Fruit fly (Drosophila melanogaster) whole organism, embryonic: ENCODE measurements around the gene COX6B.

ENCODE experiments used
- B-H2 ChIP-seq: fragments of 200-800 bp; sonication (Bioruptor generic); optimal IDR thresholded peaks from 2 replicates; lab custom pipeline; 2018; ENCODE audit warnings: missing biosample characterization, mild to moderate bottlenecking, missing genetic modification characterization
- BtbVII ChIP-seq: fragments of 200-800 bp; sonication (Bioruptor generic); optimal IDR thresholded peaks from 3 replicates; lab custom pipeline; 2017; ENCODE audit warnings: missing biosample characterization, mild to moderate bottlenecking, missing genetic modification characterization
- CG11093 ChIP-seq: fragments of 200-800 bp; sonication (Bioruptor generic); IDR thresholded peaks from 3 replicates; pipeline ENCODE4 v1.3.6; 2022; ENCODE audit warnings: missing biosample characterization, missing genetic modification characterization
- CG11696 ChIP-seq: fragments of 200-800 bp; sonication (Bioruptor generic); IDR thresholded peaks from 2 replicates; pipeline ENCODE4 v1.3.6; 2022; ENCODE audit warnings: missing biosample characterization, missing genetic modification characterization
- CG11723 ChIP-seq: fragments of 200-800 bp; sonication (Bioruptor generic); optimal IDR thresholded peaks from 2 replicates; lab custom pipeline; 2017; ENCODE audit warnings: missing biosample characterization, mild to moderate bottlenecking, missing genetic modification characterization
- CG12744 ChIP-seq: fragments of 200-800 bp; sonication (Bioruptor generic); optimal IDR thresholded peaks from 2 replicates; lab custom pipeline; 2016; ENCODE audit warnings: missing biosample characterization, missing genetic modification characterization
- CG13624 ChIP-seq: fragments of 200-800 bp; sonication (Bioruptor generic); optimal IDR thresholded peaks from 2 replicates; lab custom pipeline; 2016; ENCODE audit warnings: missing biosample characterization, missing genetic modification characterization
- CG14441 ChIP-seq: fragments of 200-800 bp; sonication (Bioruptor generic); IDR thresholded peaks from 2 replicates; pipeline ENCODE4 v1.3.6; 2022; ENCODE audit warnings: missing biosample characterization, missing genetic modification characterization
- CG16815 ChIP-seq: fragments of 200-800 bp; sonication (Bioruptor generic); optimal IDR thresholded peaks from 3 replicates; lab custom pipeline; 2017; ENCODE audit warnings: missing biosample characterization, mild to moderate bottlenecking, missing genetic modification characterization
- CG17568 ChIP-seq: fragments of 200-800 bp; sonication (Bioruptor generic); optimal IDR thresholded peaks from 2 replicates; lab custom pipeline; 2018; ENCODE audit warnings: missing biosample characterization, mild to moderate bottlenecking, missing genetic modification characterization, moderate library complexity
- CG1792 ChIP-seq: fragments of 200-800 bp; sonication (Bioruptor generic); optimal IDR thresholded peaks from 2 replicates; lab custom pipeline; 2016; ENCODE audit warnings: missing biosample characterization, missing genetic modification characterization
- CG18619 ChIP-seq: fragments of 200-800 bp; sonication (Bioruptor generic); optimal IDR thresholded peaks from 3 replicates; lab custom pipeline; 2017; ENCODE audit warnings: missing biosample characterization, mild to moderate bottlenecking, missing genetic modification characterization
- CG2712 ChIP-seq: fragments of 200-800 bp; optimal IDR thresholded peaks from 3 replicates; lab custom pipeline; 2019; ENCODE audit warnings: missing biosample characterization, mild to moderate bottlenecking, missing genetic modification characterization, moderate library complexity
- CG2875 ChIP-seq: fragments of 200-800 bp; sonication (Bioruptor generic); optimal IDR thresholded peaks from 2 replicates; lab custom pipeline; 2017; ENCODE audit warnings: missing biosample characterization, mild to moderate bottlenecking, missing genetic modification characterization, missing genetic modification reagents
- CG2889 ChIP-seq: fragments of 200-800 bp; sonication (Bioruptor generic); IDR thresholded peaks from 3 replicates; pipeline ENCODE4 v1.3.6; 2022; ENCODE audit warnings: missing biosample characterization, missing genetic modification characterization
- CG30403 ChIP-seq: fragments of 200-800 bp; sonication (Bioruptor generic); optimal IDR thresholded peaks from 3 replicates; lab custom pipeline; 2016; ENCODE audit warnings: missing biosample characterization, missing genetic modification characterization
- CG34422 ChIP-seq: fragments of 200-800 bp; sonication (Bioruptor generic); IDR thresholded peaks from 3 replicates; pipeline ENCODE4 v1.3.6; 2022; ENCODE audit warnings: missing biosample characterization, missing genetic modification characterization
- CG3838 ChIP-seq: fragments of 200-800 bp; sonication (Bioruptor generic); optimal IDR thresholded peaks from 3 replicates; lab custom pipeline; 2016; ENCODE audit warnings: missing biosample characterization, missing genetic modification characterization
- CG3847 ChIP-seq: fragments of 200-800 bp; sonication (Bioruptor generic); IDR thresholded peaks from 2 replicates; pipeline ENCODE4 v1.3.6; 2022; ENCODE audit warnings: missing biosample characterization, missing genetic modification characterization
- CG42726 ChIP-seq: fragments of 200-800 bp; sonication (Bioruptor generic); IDR thresholded peaks from 2 replicates; pipeline ENCODE4 v1.3.6; 2022; ENCODE audit warnings: missing biosample characterization, missing genetic modification characterization; ENCODE audit not compliant: partially characterized antibody
- CG6654 ChIP-seq: fragments of 200-800 bp; sonication (Bioruptor generic); optimal IDR thresholded peaks from 2 replicates; lab custom pipeline; 2017; ENCODE audit warnings: missing biosample characterization, mild to moderate bottlenecking, missing genetic modification characterization
- CG7987 ChIP-seq: fragments of 200-800 bp; sonication (Bioruptor generic); optimal IDR thresholded peaks from 2 replicates; lab custom pipeline; 2018; ENCODE audit warnings: missing biosample characterization, mild to moderate bottlenecking, missing genetic modification characterization, moderate library complexity
- CG8388 ChIP-seq: fragments of 200-800 bp; sonication (Bioruptor generic); optimal IDR thresholded peaks from 2 replicates; lab custom pipeline; 2019; ENCODE audit warnings: missing biosample characterization, mild to moderate bottlenecking, missing genetic modification characterization, moderate library complexity
- CG8765 ChIP-seq: fragments of 200-800 bp; sonication (Bioruptor generic); IDR thresholded peaks from 2 replicates; pipeline ENCODE4 v1.3.6; 2022; ENCODE audit warnings: missing biosample characterization, missing genetic modification characterization
- CG9932 ChIP-seq: fragments of 200-800 bp; sonication (Bioruptor generic); IDR thresholded peaks from 2 replicates; pipeline ENCODE4 v1.3.6; 2022; ENCODE audit warnings: missing biosample characterization, missing genetic modification characterization
- CTCF ChIP-seq: fragments of 200-800 bp; sonication (Bioruptor generic); optimal IDR thresholded peaks from 2 replicates; lab custom pipeline; 2017; ENCODE audit warnings: missing biosample characterization, mild to moderate bottlenecking, missing genetic modification characterization, moderate library complexity
- Chrac-16 ChIP-seq: fragments of 200-800 bp; sonication (Bioruptor generic); optimal IDR thresholded peaks from 3 replicates; lab custom pipeline; 2016; ENCODE audit warnings: missing biosample characterization, missing genetic modification characterization
- Dbx ChIP-seq: fragments of 200-800 bp; sonication (Bioruptor generic); IDR thresholded peaks from 3 replicates; pipeline ENCODE4 v1.3.6; 2022; ENCODE audit warnings: missing biosample characterization, missing genetic modification characterization
- Fer1 ChIP-seq: fragments of 200-800 bp; sonication (Bioruptor generic); optimal IDR thresholded peaks from 2 replicates; lab custom pipeline; 2017; ENCODE audit warnings: missing biosample characterization, mild to moderate bottlenecking, missing genetic modification characterization
- MBD-R2 ChIP-seq: fragments of 200-800 bp; sonication (Bioruptor generic); IDR thresholded peaks from 2 replicates; pipeline ENCODE4 v1.3.6; 2022; ENCODE audit warnings: missing biosample characterization, missing genetic modification characterization
- Med ChIP-seq: fragments of 200-800 bp; sonication (Bioruptor generic); peaks from one replicate; lab custom pipeline; 2016; ENCODE audit warnings: missing biosample characterization, missing genetic modification characterization, mild to moderate bottlenecking, inconsistent platforms, moderate library complexity
- Oli ChIP-seq: fragments of 200-800 bp; sonication (Bioruptor generic); optimal IDR thresholded peaks from 2 replicates; lab custom pipeline; 2018; ENCODE audit warnings: missing biosample characterization, mild to moderate bottlenecking, missing genetic modification characterization, moderate library complexity
- Opbp ChIP-seq: fragments of 200-800 bp; sonication (Bioruptor generic); IDR thresholded peaks from 3 replicates; pipeline ENCODE4 v1.3.6; 2022; ENCODE audit warnings: missing biosample characterization, missing genetic modification characterization; ENCODE audit not compliant: partially characterized antibody
- PHDP ChIP-seq: fragments of 200-800 bp; sonication (Bioruptor generic); optimal IDR thresholded peaks from 3 replicates; lab custom pipeline; 2018; ENCODE audit warnings: missing biosample characterization, mild to moderate bottlenecking, missing genetic modification characterization, moderate library complexity
- Ravus ChIP-seq: fragments of 200-800 bp; sonication (Bioruptor generic); IDR thresholded peaks from 2 replicates; pipeline ENCODE4 v1.3.6; 2022; ENCODE audit warnings: missing biosample characterization, missing genetic modification characterization
- Sox102F ChIP-seq: fragments of 200-800 bp; sonication (Bioruptor generic); optimal IDR thresholded peaks from 2 replicates; lab custom pipeline; 2018; ENCODE audit warnings: missing biosample characterization, mild to moderate bottlenecking, missing genetic modification characterization, moderate library complexity
- bsh ChIP-seq, 2 experiments: fragments of 200-800 bp; sonication (Bioruptor generic); optimal IDR thresholded peaks; 2 replicates each; lab custom pipeline; 2017 to 2018; ENCODE audit warnings: mild to moderate bottlenecking in 2 of 2, missing biosample characterization in 2 of 2, missing genetic modification characterization in 2 of 2, moderate library complexity in 1 of 2
- cas ChIP-seq: fragments of 200-800 bp; sonication (Bioruptor generic); IDR thresholded peaks from 2 replicates; pipeline ENCODE4 v1.3.6; 2022; ENCODE audit warnings: missing biosample characterization, missing genetic modification characterization
- dimm ChIP-seq: fragments of 200-800 bp; sonication (Bioruptor generic); IDR thresholded peaks from 2 replicates; pipeline ENCODE4 v1.3.6; 2022; ENCODE audit warnings: missing biosample characterization, missing genetic modification characterization
- dysf ChIP-seq: fragments of 200-800 bp; sonication (Bioruptor generic); IDR thresholded peaks from 3 replicates; pipeline ENCODE4 v1.3.6; 2022; ENCODE audit warnings: missing biosample characterization, missing genetic modification characterization
- inv ChIP-seq: fragments of 200-800 bp; sonication (Bioruptor generic); IDR thresholded peaks from 2 replicates; pipeline ENCODE4 v1.3.6; 2022; ENCODE audit warnings: missing biosample characterization, missing genetic modification characterization; ENCODE audit not compliant: partially characterized antibody
- knrl ChIP-seq: fragments of 200-800 bp; sonication (Bioruptor generic); IDR thresholded peaks from 3 replicates; pipeline ENCODE4 v1.3.6; 2022; ENCODE audit warnings: missing biosample characterization, missing genetic modification characterization; ENCODE audit not compliant: partially characterized antibody
- nerfin-2 ChIP-seq: fragments of 200-800 bp; sonication (Bioruptor generic); IDR thresholded peaks from 2 replicates; pipeline ENCODE4 v1.3.6; 2022; ENCODE audit warnings: missing biosample characterization, missing genetic modification characterization; ENCODE audit not compliant: partially characterized antibody
- pzg ChIP-seq: fragments of 200-800 bp; sonication (Bioruptor generic); optimal IDR thresholded peaks from 3 replicates; lab custom pipeline; 2018; ENCODE audit warnings: missing biosample characterization, mild to moderate bottlenecking, missing genetic modification characterization, moderate library complexity
- ranshi ChIP-seq: fragments of 200-800 bp; sonication (Bioruptor generic); IDR thresholded peaks from 2 replicates; pipeline ENCODE4 v1.3.6; 2022; ENCODE audit warnings: missing biosample characterization, missing genetic modification characterization
- sens-2 ChIP-seq: fragments of 200-800 bp; sonication (Bioruptor generic); IDR thresholded peaks from 2 replicates; pipeline ENCODE4 v1.3.6; 2022; ENCODE audit warnings: missing biosample characterization, missing genetic modification characterization
- sim ChIP-seq: fragments of 200-800 bp; sonication (Bioruptor generic); IDR thresholded peaks from 2 replicates; pipeline ENCODE4 v1.3.6; 2022; ENCODE audit warnings: missing biosample characterization, missing genetic modification characterization
- tap ChIP-seq: fragments of 200-800 bp; optimal IDR thresholded peaks from 3 replicates; lab custom pipeline; 2019; ENCODE audit warnings: missing biosample characterization, mild to moderate bottlenecking, missing genetic modification characterization, moderate library complexity
- wek ChIP-seq: fragments of 200-800 bp; sonication (Bioruptor generic); optimal IDR thresholded peaks from 3 replicates; lab custom pipeline; 2018; ENCODE audit warnings: missing biosample characterization, mild to moderate bottlenecking, missing genetic modification characterization, moderate library complexity
- wor ChIP-seq: fragments of 200-800 bp; sonication (Bioruptor generic); IDR thresholded peaks from 2 replicates; pipeline ENCODE4 v1.3.6; 2022; ENCODE audit warnings: missing biosample characterization, missing genetic modification characterization

COX6B gene

dm6 chrX:19750626-19751149 is 6.6 kb upstream of the COX6B start, which contains the start of gene Abcd3 (continued):
- peak; percentile 78 for TF ChIP-seq Opbp (GFP tag; lab: Robert Waterston, UW)

- TF ChIP-seq CG2712 (tag; lab: Kevin White, UChicago) = no peak
- no peak for TF ChIP-seq Chrac-16 (GFP tag; lab: Kevin White, UChicago)
- TF ChIP-seq CG2875 (GFP tag; lab: Kevin White, UChicago) = no peak
- TF ChIP-seq CTCF (GFP tag; lab: Kevin White, UChicago) = no peak
- TF ChIP-seq B-H2 (GFP tag; lab: Kevin White, UChicago) = no peak
- TF ChIP-seq PHDP (tag; lab: Kevin White, UChicago) = no peak
- TF ChIP-seq Oli (tag; lab: Kevin White, UChicago) = no peak
- TF ChIP-seq CG8388 (GFP tag; lab: Kevin White, UChicago) = no peak
- peak; percentile 62 for TF ChIP-seq MBD-R2 (GFP tag; lab: Robert Waterston, UW)
- TF ChIP-seq CG30403 (GFP tag; lab: Kevin White, UChicago) = peak; percentile 27
- TF ChIP-seq pzg (GFP tag; lab: Kevin White, UChicago) = peak; percentile 82
- no peak for TF ChIP-seq Ravus (GFP tag; lab: Robert Waterston, UW)
- no peak for TF ChIP-seq CG1792
- TF ChIP-seq Sox102F (GFP tag; lab: Kevin White, UChicago) = no peak
- TF ChIP-seq CG13624 = peak; percentile 11
- TF ChIP-seq inv (GFP tag; lab: Robert Waterston, UW) = no peak
- no peak for TF ChIP-seq CG16815 (GFP tag; lab: Kevin White, UChicago)
- no peak for TF ChIP-seq CG2889
- no peak for TF ChIP-seq CG11696 (GFP tag; lab: Robert Waterston, UW)
- TF ChIP-seq sens-2 (GFP tag; lab: Robert Waterston, UW) = no peak
- no peak for TF ChIP-seq Dbx (GFP tag; lab: Robert Waterston, UW)
- no peak for TF ChIP-seq Fer1 (GFP tag; lab: Kevin White, UChicago)
- no peak for TF ChIP-seq BtbVII
- TF ChIP-seq CG11093 (GFP tag; lab: Robert Waterston, UW) = no peak
- TF ChIP-seq wek = no peak
- TF ChIP-seq CG9932 (GFP tag; lab: Robert Waterston, UW) = no peak
- no peak for TF ChIP-seq CG12744 (GFP tag; lab: Kevin White, UChicago)
- no peak for TF ChIP-seq ranshi (GFP tag; lab: Robert Waterston, UW)
- no peak for TF ChIP-seq CG42726 (GFP tag; lab: Robert Waterston, UW)
- no peak for TF ChIP-seq dimm (GFP tag; lab: Robert Waterston, UW)
- no peak for TF ChIP-seq CG17568 (GFP tag; lab: Kevin White, UChicago)
- TF ChIP-seq wor (GFP tag; lab: Robert Waterston, UW) = no peak
- TF ChIP-seq CG8765 (GFP tag; lab: Robert Waterston, UW) = no peak
- no peak for TF ChIP-seq CG34422
- peak; percentile 50 for TF ChIP-seq knrl
- TF ChIP-seq CG3847 (GFP tag; lab: Robert Waterston, UW) = peak; percentile 69
- no peak for TF ChIP-seq CG11723
- 0 out of 3 replicates have a peak, but pooled peaks have one; percentile 15 for TF ChIP-seq dysf (GFP tag; lab: Robert Waterston, UW)
- TF ChIP-seq CG3838 (GFP tag; lab: Kevin White, UChicago) = no peak
- TF ChIP-seq cas (GFP tag; lab: Robert Waterston, UW) = no peak
- TF ChIP-seq CG7987 (GFP tag; lab: Kevin White, UChicago) = no peak
- TF ChIP-seq CG18619 (GFP tag; lab: Kevin White, UChicago) = no peak
- no peak for TF ChIP-seq sim (GFP tag; lab: Robert Waterston, UW)
- no peak for TF ChIP-seq bsh (GFP tag; optimal IDR thresholded peaks at IDR 0.05; lab: Kevin White, UChicago)
- no peak for TF ChIP-seq nerfin-2
- TF ChIP-seq CG6654 = no peak
- no peak for TF ChIP-seq tap
- no peak for TF ChIP-seq CG14441 (GFP tag; lab: Robert Waterston, UW)
- TF ChIP-seq Med = peak; percentile 83
Observed at dm6 chrX:19748565-19748964, 4.4 kb upstream of the COX6B start.
